Worm (Caenorhabditis elegans): ENCODE data around the gene C49F5.3.

Gene C49F5.3

ce11 chrX:11948184-11948894 lies 35.1 kb downstream of the C49F5.3 start, which contains the start of gene lsd-1:
lsd-1 (plus strand) TSS chrX:11948844.
- TF ChIP-seq cnd-1 (tag; optimal IDR thresholded peaks at IDR 0.05) = peak; percentile 85
- peak; percentile 29 for TF ChIP-seq mep-1 (tag; optimal IDR thresholded peaks at IDR 0.05)
- TF ChIP-seq lin-13 (tag; optimal IDR thresholded peaks at IDR 0.05) = peak; percentile 3
- peak; percentile 32 for TF ChIP-seq ceh-39 (tag; optimal IDR thresholded peaks at IDR 0.05)
- TF ChIP-seq pha-4 (tag; optimal IDR thresholded peaks at IDR 0.05) = peak; percentile 1
- no peak for TF ChIP-seq nhr-237 (tag; optimal IDR thresholded peaks at IDR 0.05)
- TF ChIP-seq unc-120 (tag; optimal IDR thresholded peaks at IDR 0.05; ENCODE audit: poor library complexity, severe bottlenecking) = no peak
- peak; percentile 52 for TF ChIP-seq lin-32 (GFP tag; optimal IDR thresholded peaks at IDR 0.05)
- no peak for TF ChIP-seq zip-8 (tag; optimal IDR thresholded peaks at IDR 0.05)

- TF ChIP-seq flh-1 (GFP tag; optimal IDR thresholded peaks at IDR 0.05) (no peak), mep-1 (tag; optimal IDR thresholded peaks at IDR 0.05) (peak; percentile 38), lin-13 (tag; optimal IDR thresholded peaks at IDR 0.05) (peak; percentile 32), blmp-1 (tag; optimal IDR thresholded peaks at IDR 0.05) (no peak), pha-4 (tag; optimal IDR thresholded peaks at IDR 0.05) (peak; percentile 28), ceh-39 (tag; optimal IDR thresholded peaks at IDR 0.05) (peak; percentile 59), hlh-1 (tag; optimal IDR thresholded peaks at IDR 0.05) (peak; percentile 62), ces-1 (GFP tag; optimal IDR thresholded peaks at IDR 0.05) (peak; percentile 44)
These were observed 36.5 kb downstream of the C49F5.3 start, which contains the start of gene nfya-1 for ce11 chrX:11946788-11947463. nfya-1 (minus strand) TSS chrX:11946838.

- TF ChIP-seq elt-1 (tag; optimal IDR thresholded peaks at IDR 0.05; ENCODE audit: borderline replicate concordance, insufficient read depth) (no peak), tbx-8 (GFP tag; optimal IDR thresholded peaks at IDR 0.05) (no peak)
These were observed 41.5 kb downstream of the C49F5.3 start, which contains the start of gene F55G7.3 for ce11 chrX:11941951-11942350. F55G7.3 (minus strand) TSS chrX:11942051.

ce11 chrX:11938826-11939225 lies 44.6 kb downstream of the C49F5.3 start, which contains the start of gene F55G7.5:
F55G7.5 (minus strand) TSS chrX:11938926.
- TF ChIP-seq unc-62 (GFP tag; optimal IDR thresholded peaks at IDR 0.05) = no peak
- TF ChIP-seq nhr-28 (tag; optimal IDR thresholded peaks at IDR 0.05) = no peak
- TF ChIP-seq nhr-12 (tag; optimal IDR thresholded peaks at IDR 0.05) = no peak
- TF ChIP-seq sptf-1 (tag; optimal IDR thresholded peaks at IDR 0.05) = no peak
- no peak for TF ChIP-seq ces-1 (GFP tag; optimal IDR thresholded peaks at IDR 0.05)
- no peak for TF ChIP-seq hlh-1 (tag; optimal IDR thresholded peaks at IDR 0.05)
- no peak for TF ChIP-seq mab-5 (tag; optimal IDR thresholded peaks at IDR 0.05)
- TF ChIP-seq ceh-43 (GFP tag; optimal IDR thresholded peaks at IDR 0.05) = no peak
- no peak for TF ChIP-seq tbx-8 (GFP tag; optimal IDR thresholded peaks at IDR 0.05)
- TF ChIP-seq sem-2 (GFP tag; optimal IDR thresholded peaks at IDR 0.05) = no peak
- no peak for TF ChIP-seq lin-32 (GFP tag; optimal IDR thresholded peaks at IDR 0.05)
- TF ChIP-seq bed-3 (GFP tag; optimal IDR thresholded peaks at IDR 0.05) = no peak
- TF ChIP-seq unc-39 (tag; optimal IDR thresholded peaks at IDR 0.05) = no peak

- no peak for TF ChIP-seq snpc-4 (tag; optimal IDR thresholded peaks at IDR 0.05)
- TF ChIP-seq cnd-1 (tag; optimal IDR thresholded peaks at IDR 0.05) = peak; percentile 86
- peak; percentile 79 for TF ChIP-seq nhr-12 (tag; optimal IDR thresholded peaks at IDR 0.05)
- peak; percentile 47 for TF ChIP-seq ceh-43 (GFP tag; optimal IDR thresholded peaks at IDR 0.05)
- peak; percentile 43 for TF ChIP-seq mls-2 (tag; optimal IDR thresholded peaks at IDR 0.05)
- peak; percentile 92 for TF ChIP-seq pha-4 (tag; optimal IDR thresholded peaks at IDR 0.05)
- TF ChIP-seq hlh-1 (tag; optimal IDR thresholded peaks at IDR 0.05) = peak; percentile 85
- no peak for TF ChIP-seq nhr-2 (tag; optimal IDR thresholded peaks at IDR 0.05)
- peak; percentile 97 for TF ChIP-seq ces-1 (GFP tag; optimal IDR thresholded peaks at IDR 0.05)
- peak; percentile 59 for TF ChIP-seq tbx-8 (GFP tag; optimal IDR thresholded peaks at IDR 0.05)
- peak; percentile 92 for TF ChIP-seq unc-62 (GFP tag; optimal IDR thresholded peaks at IDR 0.05)
- peak; percentile 95 for TF ChIP-seq ceh-39 (tag; optimal IDR thresholded peaks at IDR 0.05)
- TF ChIP-seq sem-2 (GFP tag; optimal IDR thresholded peaks at IDR 0.05) = no peak
- TF ChIP-seq flh-1 (GFP tag; optimal IDR thresholded peaks at IDR 0.05) = no peak
- peak; percentile 97 for TF ChIP-seq ztf-11 (tag; optimal IDR thresholded peaks at IDR 0.05)
- TF ChIP-seq nhr-76 (tag; optimal IDR thresholded peaks at IDR 0.05) = peak; percentile 75
- no peak for TF ChIP-seq bed-3 (GFP tag; optimal IDR thresholded peaks at IDR 0.05)
- peak; percentile 7 for TF ChIP-seq lin-32 (GFP tag; optimal IDR thresholded peaks at IDR 0.05)
- peak; percentile 87 for TF ChIP-seq sptf-1 (tag; optimal IDR thresholded peaks at IDR 0.05)
- peak; percentile 78 for TF ChIP-seq lin-13 (tag; optimal IDR thresholded peaks at IDR 0.05)
- TF ChIP-seq mab-5 (tag; optimal IDR thresholded peaks at IDR 0.05) = peak; percentile 94
- TF ChIP-seq ceh-83 (GFP tag; optimal IDR thresholded peaks at IDR 0.05) = peak; percentile 59
- peak; percentile 95 for TF ChIP-seq drap-1 (GFP tag; optimal IDR thresholded peaks at IDR 0.05)
- peak; percentile 88 for TF ChIP-seq elt-3 (tag; optimal IDR thresholded peaks at IDR 0.05)
- peak; percentile 89 for TF ChIP-seq unc-120 (tag; optimal IDR thresholded peaks at IDR 0.05; ENCODE audit: poor library complexity, severe bottlenecking)
- peak; percentile 96 for TF ChIP-seq mep-1 (tag; optimal IDR thresholded peaks at IDR 0.05)
- peak; percentile 53 for TF ChIP-seq M03D4.4 (tag; optimal IDR thresholded peaks at IDR 0.05)
- peak; percentile 28 for TF ChIP-seq ham-2 (GFP tag; optimal IDR thresholded peaks at IDR 0.05)
- peak; percentile 44 for TF ChIP-seq blmp-1 (tag; optimal IDR thresholded peaks at IDR 0.05)
- TF ChIP-seq zip-8 (tag; optimal IDR thresholded peaks at IDR 0.05) = no peak
- TF ChIP-seq nhr-237 (tag; optimal IDR thresholded peaks at IDR 0.05) = peak; percentile 99
- TF ChIP-seq nhr-28 (tag; optimal IDR thresholded peaks at IDR 0.05) = peak; percentile 55
These were observed 46.0 kb downstream of the C49F5.3 start for ce11 chrX:11937343-11937935.

Data from whole organism, mixed stage, embryonic.